Fruit fly (Drosophila melanogaster): Measurements from ENCODE around the gene CG7394.

DNA sequence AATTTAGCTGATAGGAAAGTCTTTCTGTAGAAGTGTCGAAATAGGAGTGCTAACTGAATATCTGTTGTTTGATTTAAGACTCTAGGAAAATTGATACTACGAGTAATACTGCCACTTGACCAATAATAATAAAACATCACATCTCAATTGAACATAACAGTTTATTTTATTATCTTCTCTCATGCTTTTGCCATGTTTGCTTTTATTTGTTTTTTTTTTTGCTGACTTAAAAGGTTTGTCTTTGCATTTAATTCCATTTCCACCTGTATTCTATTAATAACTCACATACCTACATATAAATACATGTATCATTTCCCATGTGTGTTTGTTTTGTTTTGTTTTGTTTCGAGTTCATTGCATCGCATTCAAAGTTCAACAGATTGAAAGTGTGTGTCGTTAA, 39.2 kb upstream of the CG7394 start, which contains the start of the genes CG11714 and Fuca:
- TF ChIP-seq Hr78 (GFP tag; optimal IDR thresholded peaks at IDR 0.05) (no peak), Hnf4 (GFP tag; optimal IDR thresholded peaks at IDR 0.05) (no peak), pan (optimal IDR thresholded peaks at IDR 0.05) (no peak), CG9705 (GFP tag; optimal IDR thresholded peaks at IDR 0.05) (no peak), rgr (GFP tag; optimal IDR thresholded peaks at IDR 0.05) (no peak), Hr83 (GFP tag; optimal IDR thresholded peaks at IDR 0.05; ENCODE audit: poor library complexity, severe bottlenecking) (no peak), psq (GFP tag; optimal IDR thresholded peaks at IDR 0.05) (no peak), ey (GFP tag; optimal IDR thresholded peaks at IDR 0.05) (no peak), Dfd (GFP tag; optimal IDR thresholded peaks at IDR 0.05) (no peak), Vsx2 (GFP tag; optimal IDR thresholded peaks at IDR 0.05; ENCODE audit: partially characterized antibody) (no peak), lola (GFP tag; optimal IDR thresholded peaks at IDR 0.05) (no peak), usp (GFP tag; optimal IDR thresholded peaks at IDR 0.05) (no peak)

All from whole organism, wandering third instar larva.